Worm (Caenorhabditis elegans): ENCODE data around the gene C43G2.3.
A peak's percentile ranks its signal among the peaks of the same experiment; 100 is the strongest.

C43G2.3 gene

DNA sequence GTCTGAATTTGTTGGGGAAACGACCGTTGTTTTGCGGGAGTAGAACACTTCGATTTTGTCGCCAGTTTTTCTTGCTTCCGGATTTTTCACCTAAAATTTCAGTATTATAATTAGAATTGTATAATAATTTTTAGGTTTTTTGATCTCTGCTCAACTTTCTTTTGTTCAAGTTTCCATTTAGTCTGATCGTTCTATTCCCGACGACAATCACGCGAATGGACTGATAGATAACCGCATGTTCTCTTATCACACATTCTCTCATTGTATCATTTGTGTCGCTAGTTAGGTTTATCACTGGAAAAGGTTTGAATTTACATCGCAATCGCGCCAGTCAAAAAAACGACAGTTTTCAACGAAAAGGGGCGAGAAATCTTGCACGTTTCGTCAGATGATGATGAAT lies 23.1 kb upstream of the C43G2.3 start:
- TF ChIP-seq nhr-2 (tag; optimal IDR thresholded peaks at IDR 0.05) (no peak), drap-1 (GFP tag; optimal IDR thresholded peaks at IDR 0.05) (no peak), ceh-83 (GFP tag; optimal IDR thresholded peaks at IDR 0.05) (no peak), lin-13 (tag; optimal IDR thresholded peaks at IDR 0.05) (no peak), M03D4.4 (tag; optimal IDR thresholded peaks at IDR 0.05) (no peak), elt-3 (tag; optimal IDR thresholded peaks at IDR 0.05) (no peak), sptf-1 (tag; optimal IDR thresholded peaks at IDR 0.05) (no peak)

DNA sequence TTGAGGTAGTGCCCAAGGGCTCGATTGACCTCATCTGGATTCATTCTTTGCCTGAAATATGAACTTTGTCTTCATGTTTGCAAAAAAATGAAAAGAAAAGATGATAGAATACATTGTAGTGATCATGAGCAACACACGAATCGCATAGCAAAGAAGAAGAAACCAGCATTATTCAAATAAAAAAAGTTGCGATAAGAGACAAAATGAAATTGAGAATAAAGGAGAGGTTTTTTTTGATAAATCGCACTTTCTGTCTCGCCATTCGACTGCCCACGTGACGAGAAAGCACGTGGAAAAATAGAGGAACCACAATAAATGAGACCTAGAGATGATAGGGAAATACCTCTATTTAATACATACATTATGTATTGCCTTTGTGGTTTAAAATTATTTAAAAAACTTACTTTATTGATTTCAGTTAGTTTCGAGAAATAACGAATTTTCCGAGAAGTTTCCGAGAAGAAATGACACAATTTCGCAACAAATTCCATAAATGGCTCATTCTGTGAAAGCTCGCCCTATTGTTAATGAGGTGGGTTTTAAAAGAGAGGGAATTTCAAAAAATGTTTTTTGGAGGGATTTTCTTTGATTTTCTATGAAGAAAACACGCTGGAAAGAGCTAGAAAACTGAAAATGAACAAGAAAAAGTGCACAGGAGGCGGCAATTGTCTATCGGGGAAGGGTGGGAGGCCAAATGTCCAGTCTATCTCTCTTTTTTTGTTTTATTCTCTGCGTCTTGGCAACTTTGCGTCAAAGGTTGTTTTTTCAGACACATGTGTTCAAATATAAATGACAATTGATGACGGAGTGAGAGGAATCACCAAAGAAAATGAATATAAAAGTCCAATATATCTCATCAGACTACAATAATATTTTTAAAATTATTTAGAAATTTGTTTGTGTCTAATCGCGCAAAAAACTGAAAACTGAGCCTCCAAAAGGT lies 22.4 kb upstream of the C43G2.3 start, which contains the start of gene paqr-1:
paqr-1 (minus strand) TSS at position 51 of the 943 bp plus-strand sequence.
- TF ChIP-seq hlh-1 (tag; optimal IDR thresholded peaks at IDR 0.05): peak; percentile 41
- TF ChIP-seq elt-1 (tag; optimal IDR thresholded peaks at IDR 0.05; ENCODE audit: borderline replicate concordance, insufficient read depth): no peak
- TF ChIP-seq ces-1 (GFP tag; optimal IDR thresholded peaks at IDR 0.05): peak; percentile 56

DNA sequence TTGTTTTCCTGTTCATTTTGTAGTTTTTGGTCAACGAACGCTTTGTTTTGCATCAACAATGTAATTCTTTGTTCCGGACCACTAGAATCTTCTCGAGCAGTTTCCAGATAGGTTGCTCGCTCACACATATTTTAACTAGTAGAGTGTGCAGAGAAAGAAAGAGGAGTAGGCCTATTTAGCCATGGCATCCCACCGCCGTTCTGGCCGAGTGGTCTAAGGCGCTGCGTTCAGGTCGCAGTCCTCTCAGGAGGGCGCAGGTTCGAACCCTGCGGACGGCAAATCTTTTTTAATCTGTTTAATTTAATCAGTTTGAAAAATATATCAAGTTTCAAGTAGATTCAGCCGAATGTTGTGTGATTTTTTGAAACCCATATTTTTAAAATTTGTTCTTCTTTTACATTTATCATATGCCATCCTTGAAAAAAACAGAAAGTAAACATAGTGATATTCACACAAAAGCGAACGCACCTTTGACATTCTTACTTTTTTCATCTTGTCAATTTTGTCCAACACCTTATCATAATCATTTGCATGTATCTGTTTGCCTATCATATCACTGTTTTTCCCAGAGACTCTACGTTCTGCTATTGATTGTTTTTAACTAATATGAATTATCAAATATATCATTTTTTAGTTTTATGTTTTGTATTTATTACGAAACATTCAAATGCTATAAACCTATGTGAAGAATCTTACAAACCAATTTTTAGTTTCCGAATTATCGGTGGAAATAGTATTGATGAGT lies 21.2 kb upstream of the C43G2.3 start, which contains the start of gene try-3:
try-3 (plus strand) TSS at position 532 of the 745 bp plus-strand sequence.
- TF ChIP-seq M03D4.4 (tag; optimal IDR thresholded peaks at IDR 0.05) (peak; percentile 75), drap-1 (GFP tag; optimal IDR thresholded peaks at IDR 0.05) (peak; percentile 77), flh-1 (GFP tag; optimal IDR thresholded peaks at IDR 0.05) (peak; percentile 49), cnd-1 (tag; optimal IDR thresholded peaks at IDR 0.05) (peak; percentile 81), lin-32 (GFP tag; optimal IDR thresholded peaks at IDR 0.05) (peak; percentile 39), ceh-83 (GFP tag; optimal IDR thresholded peaks at IDR 0.05) (peak; percentile 86), elt-1 (tag; optimal IDR thresholded peaks at IDR 0.05; ENCODE audit: borderline replicate concordance, insufficient read depth) (no peak), ces-1 (GFP tag; optimal IDR thresholded peaks at IDR 0.05) (peak; percentile 27), ztf-11 (tag; optimal IDR thresholded peaks at IDR 0.05) (no peak), tbx-8 (GFP tag; optimal IDR thresholded peaks at IDR 0.05) (peak; percentile 36), lsy-2 (tag; optimal IDR thresholded peaks at IDR 0.05) (peak; percentile 11), bed-3 (GFP tag; optimal IDR thresholded peaks at IDR 0.05) (peak; percentile 47), unc-120 (tag; optimal IDR thresholded peaks at IDR 0.05; ENCODE audit: poor library complexity, severe bottlenecking) (peak; percentile 87), mep-1 (tag; optimal IDR thresholded peaks at IDR 0.05) (peak; percentile 1), ham-2 (GFP tag; optimal IDR thresholded peaks at IDR 0.05) (no peak), pha-4 (tag; optimal IDR thresholded peaks at IDR 0.05) (no peak), nhr-2 (tag; optimal IDR thresholded peaks at IDR 0.05) (no peak), nhr-28 (tag; optimal IDR thresholded peaks at IDR 0.05) (no peak), mls-2 (tag; optimal IDR thresholded peaks at IDR 0.05) (peak; percentile 78), sptf-1 (tag; optimal IDR thresholded peaks at IDR 0.05) (peak; percentile 83), sem-2 (GFP tag; optimal IDR thresholded peaks at IDR 0.05) (peak; percentile 74)

DNA sequence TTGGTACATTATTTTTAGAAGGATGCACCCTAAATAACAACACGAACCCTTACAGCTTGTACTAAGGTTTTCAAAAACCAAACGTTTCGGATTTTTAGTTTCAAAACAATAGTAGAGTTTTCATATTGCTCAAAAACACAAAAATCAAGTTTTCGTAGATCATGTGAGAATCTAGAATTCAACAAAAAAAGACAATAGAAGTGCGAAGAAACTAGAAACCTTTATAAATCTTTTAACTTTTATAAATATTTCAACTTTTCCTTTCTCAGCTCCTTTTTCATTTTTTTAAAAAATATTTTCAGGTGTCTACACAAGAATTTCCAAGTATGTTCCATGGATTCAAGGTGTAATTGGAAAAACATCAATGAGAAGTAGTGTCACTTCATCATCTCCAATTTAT lies 17.6 kb upstream of the C43G2.3 start, which contains the start of gene best-9:
best-9 (plus strand) TSS at position 301 of the 400 bp plus-strand sequence.
- TF ChIP-seq drap-1 (GFP tag; optimal IDR thresholded peaks at IDR 0.05) (no peak), lin-32 (GFP tag; optimal IDR thresholded peaks at IDR 0.05) (no peak), lsy-2 (tag; optimal IDR thresholded peaks at IDR 0.05) (no peak), unc-120 (tag; optimal IDR thresholded peaks at IDR 0.05; ENCODE audit: poor library complexity, severe bottlenecking) (no peak), nhr-237 (tag; optimal IDR thresholded peaks at IDR 0.05) (no peak), unc-39 (tag; optimal IDR thresholded peaks at IDR 0.05) (no peak), nhr-28 (tag; optimal IDR thresholded peaks at IDR 0.05) (no peak), ces-1 (GFP tag; optimal IDR thresholded peaks at IDR 0.05) (no peak), hlh-1 (tag; optimal IDR thresholded peaks at IDR 0.05) (no peak), mep-1 (tag; optimal IDR thresholded peaks at IDR 0.05) (no peak), sem-2 (GFP tag; optimal IDR thresholded peaks at IDR 0.05) (no peak), mab-5 (tag; optimal IDR thresholded peaks at IDR 0.05) (no peak), tbx-8 (GFP tag; optimal IDR thresholded peaks at IDR 0.05) (no peak), bed-3 (GFP tag; optimal IDR thresholded peaks at IDR 0.05) (no peak), nhr-2 (tag; optimal IDR thresholded peaks at IDR 0.05) (no peak), pha-4 (tag; optimal IDR thresholded peaks at IDR 0.05) (no peak), nhr-12 (tag; optimal IDR thresholded peaks at IDR 0.05) (no peak)

Measured in whole organism, mixed stage, embryonic.